Worm (Caenorhabditis elegans) whole organism, L3 larva: ENCODE measurements around the gene B0035.15.

ENCODE experiments used
- aly-2 ChIP-seq: fragments of 150-350 bp; optimal IDR thresholded peaks from 2 replicates; lab custom pipeline; 2014; ENCODE audit warnings: missing biosample characterization, missing genetic modification characterization
- ceh-16 ChIP-seq: sonication (generic microtip); optimal IDR thresholded peaks from 2 replicates; lab custom pipeline; 2017; ENCODE audit warnings: missing biosample characterization, missing genetic modification characterization
- ceh-82 ChIP-seq: fragments of 150-350 bp; optimal IDR thresholded peaks from 2 replicates; lab custom pipeline; 2014; ENCODE audit warnings: missing biosample characterization, missing genetic modification characterization
- egl-5 ChIP-seq: fragments of 150-350 bp; optimal IDR thresholded peaks from 2 replicates; lab custom pipeline; 2017; ENCODE audit warnings: missing biosample characterization, missing genetic modification reagents, missing genetic modification characterization, inconsistent platforms
- elt-1 ChIP-seq: fragments of 150-350 bp; optimal IDR thresholded peaks from 2 replicates; lab custom pipeline; 2014; ENCODE audit warnings: missing biosample characterization, missing genetic modification characterization
- elt-2 ChIP-seq: sonication (generic microtip); optimal IDR thresholded peaks from 2 replicates; lab custom pipeline; 2016; ENCODE audit warnings: missing genetic modification reagents, mild to moderate bottlenecking, missing genetic modification characterization, missing compliant biosample characterization
- elt-3 ChIP-seq, 3 experiments: fragments of 150-350 bp in 1 of 3; sonication (generic microtip) in 2 of 3; optimal IDR thresholded peaks; 2 replicates in 2 of 3; 4 replicates in 1 of 3; lab custom pipeline; 2014 to 2017; ENCODE audit warnings: missing biosample characterization in 3 of 3, missing genetic modification characterization in 3 of 3
- eor-1 ChIP-seq, 2 experiments: fragments of 150-350 bp; optimal IDR thresholded peaks; 2 replicates each; lab custom pipeline; 2014 to 2018; ENCODE audit warnings: missing biosample characterization in 2 of 2, missing genetic modification characterization in 2 of 2
- fkh-10 ChIP-seq: sonication (generic microtip); optimal IDR thresholded peaks from 2 replicates; lab custom pipeline; 2017; ENCODE audit warnings: missing biosample characterization, missing genetic modification reagents, missing genetic modification characterization
- fos-1 ChIP-seq: fragments of 150-350 bp; optimal IDR thresholded peaks from 2 replicates; lab custom pipeline; 2014; ENCODE audit warnings: missing biosample characterization, missing genetic modification characterization
- hmg-11 ChIP-seq: sonication (generic microtip); optimal IDR thresholded peaks from 2 replicates; lab custom pipeline; 2016; ENCODE audit warnings: missing genetic modification characterization, missing compliant biosample characterization
- jun-1 ChIP-seq: fragments of 150-350 bp; optimal IDR thresholded peaks from 2 replicates; lab custom pipeline; 2014; ENCODE audit warnings: missing biosample characterization, missing genetic modification reagents, missing genetic modification characterization
- lin-39 ChIP-seq: fragments of 150-350 bp; optimal IDR thresholded peaks from 2 replicates; lab custom pipeline; 2018; ENCODE audit warnings: missing biosample characterization, missing genetic modification reagents, missing genetic modification characterization
- lsy-12 ChIP-seq: sonication (generic microtip); optimal IDR thresholded peaks from 2 replicates; lab custom pipeline; 2016; ENCODE audit warnings: mild to moderate bottlenecking, missing genetic modification characterization, missing compliant biosample characterization
- nfya-1 ChIP-seq: sonication (generic microtip); optimal IDR thresholded peaks from 2 replicates; lab custom pipeline; 2017; ENCODE audit warnings: missing genetic modification characterization, mild to moderate bottlenecking, missing compliant biosample characterization, antibody characterized with exemption, moderate library complexity; ENCODE audit not compliant: insufficient read depth
- nhr-11 ChIP-seq: fragments of 150-350 bp; optimal IDR thresholded peaks from 2 replicates; lab custom pipeline; 2014; ENCODE audit warnings: missing biosample characterization, missing genetic modification characterization
- nhr-23 ChIP-seq: fragments of 150-350 bp; optimal IDR thresholded peaks from 2 replicates; lab custom pipeline; 2014; ENCODE audit warnings: missing biosample characterization, missing genetic modification reagents, missing genetic modification characterization
- nhr-237 ChIP-seq: fragments of 150-350 bp; optimal IDR thresholded peaks from 2 replicates; lab custom pipeline; 2014; ENCODE audit warnings: missing biosample characterization, missing genetic modification characterization
- nhr-28 ChIP-seq: fragments of 150-350 bp; optimal IDR thresholded peaks from 2 replicates; lab custom pipeline; 2014; ENCODE audit warnings: missing biosample characterization, missing genetic modification characterization
- nhr-67 ChIP-seq: fragments of 150-350 bp; optimal IDR thresholded peaks from 2 replicates; lab custom pipeline; 2014; ENCODE audit warnings: missing biosample characterization, missing genetic modification characterization
- nhr-76 ChIP-seq: fragments of 150-350 bp; sonication (generic microtip); optimal IDR thresholded peaks from 5 replicates; lab custom pipeline; 2014; ENCODE audit warnings: missing biosample characterization, missing genetic modification characterization
- nhr-77 ChIP-seq: fragments of 150-350 bp; optimal IDR thresholded peaks from 2 replicates; lab custom pipeline; 2014; ENCODE audit warnings: missing biosample characterization, missing genetic modification characterization
- pha-4 ChIP-seq: fragments of 150-350 bp; optimal IDR thresholded peaks from 2 replicates; lab custom pipeline; 2014; ENCODE audit warnings: missing biosample characterization, missing genetic modification reagents, missing genetic modification characterization
- pqm-1 ChIP-seq: fragments of 150-350 bp; optimal IDR thresholded peaks from 2 replicates; lab custom pipeline; 2017; ENCODE audit warnings: missing biosample characterization, missing genetic modification characterization, inconsistent platforms
- sea-2 ChIP-seq: fragments of 150-350 bp; sonication (generic microtip); optimal IDR thresholded peaks from 4 replicates; lab custom pipeline; 2014; ENCODE audit warnings: missing biosample characterization, missing genetic modification reagents, missing genetic modification characterization
- skn-1 ChIP-seq: fragments of 150-350 bp; optimal IDR thresholded peaks from 2 replicates; lab custom pipeline; 2014; ENCODE audit warnings: missing biosample characterization, missing genetic modification characterization
- snpc-4 ChIP-seq: fragments of 150-350 bp; optimal IDR thresholded peaks from 2 replicates; lab custom pipeline; 2014; ENCODE audit warnings: missing biosample characterization, missing genetic modification characterization
- tbx-2 ChIP-seq: sonication (generic microtip); optimal IDR thresholded peaks from 2 replicates; lab custom pipeline; 2016; ENCODE audit warnings: mild to moderate bottlenecking, missing genetic modification characterization, missing compliant biosample characterization
- unc-39 ChIP-seq: sonication (generic microtip); optimal IDR thresholded peaks from 4 replicates; lab custom pipeline; 2017; ENCODE audit warnings: missing biosample characterization, missing genetic modification characterization
- unc-62 ChIP-seq: fragments of 150-350 bp; sonication (generic microtip); optimal IDR thresholded peaks from 4 replicates; lab custom pipeline; 2014; ENCODE audit warnings: missing biosample characterization, missing genetic modification reagents, missing genetic modification characterization
- ztf-11 ChIP-seq: fragments of 150-350 bp; optimal IDR thresholded peaks from 2 replicates; lab custom pipeline; 2014; ENCODE audit warnings: missing biosample characterization, missing genetic modification characterization
- ztf-4 ChIP-seq: fragments of 150-350 bp; optimal IDR thresholded peaks from 2 replicates; lab custom pipeline; 2014; ENCODE audit warnings: missing biosample characterization, missing genetic modification characterization

Gene B0035.15

ce11 chrIV:11285239-11285638 is 12.8 kb downstream of the B0035.15 start:
- TF ChIP-seq nhr-23 (tag; lab: Kevin White, UChicago) (no peak), nhr-11 (tag; lab: Kevin White, UChicago) (no peak), nhr-76 (tag; lab: Kevin White, UChicago) (no peak), nhr-77 (tag; lab: Kevin White, UChicago) (no peak), elt-2 (tag; lab: Kevin White, UChicago) (peak; percentile 4), elt-3 (tag; optimal IDR thresholded peaks at IDR 0.05; lab: Kevin White, UChicago) (no peak), skn-1 (tag; lab: Kevin White, UChicago) (no peak), fkh-10 (GFP tag; lab: Kevin White, UChicago) (no peak), sea-2 (no peak), pha-4 (tag; lab: Kevin White, UChicago) (peak; percentile 12), lsy-12 (tag; lab: Kevin White, UChicago) (no peak)
- TF ChIP-seq, all 47 proteins: peak for 2

ce11 chrIV:11284102-11284531 is 13.9 kb downstream of the B0035.15 start:
- TF ChIP-seq lin-39 (no peak), pqm-1 (tag; lab: Kevin White, UChicago) (peak; percentile 93), nhr-76 (tag; lab: Kevin White, UChicago) (no peak), snpc-4 (tag; lab: Kevin White, UChicago) (no peak), ceh-82 (no peak), fos-1 (tag; lab: Kevin White, UChicago) (peak; percentile 53), jun-1 (peak; percentile 78), fkh-10 (GFP tag; lab: Kevin White, UChicago) (no peak), nhr-23 (tag; lab: Kevin White, UChicago) (no peak), pha-4 (tag; lab: Kevin White, UChicago) (peak; percentile 95), elt-2 (tag; lab: Kevin White, UChicago) (peak; percentile 98), elt-3 (tag; optimal IDR thresholded peaks at IDR 0.05; lab: Kevin White, UChicago) (no peak), skn-1 (tag; lab: Kevin White, UChicago) (peak; percentile 42)

ce11 chrIV:11276026-11276425 is 22.0 kb downstream of the B0035.15 start:
- no peak for TF ChIP-seq pqm-1 (tag; lab: Kevin White, UChicago)
- TF ChIP-seq unc-62, result no peak
- no peak for TF ChIP-seq ztf-11 (tag; lab: Kevin White, UChicago)
- TF ChIP-seq tbx-2, result no peak
- no peak for TF ChIP-seq fkh-10 (GFP tag; lab: Kevin White, UChicago)
- no peak for TF ChIP-seq sea-2
- no peak for TF ChIP-seq aly-2 (tag; lab: Kevin White, UChicago)
- no peak for TF ChIP-seq eor-1 (tag; optimal IDR thresholded peaks at IDR 0.05; lab: Kevin White, UChicago)
- TF ChIP-seq jun-1, result no peak
- TF ChIP-seq ztf-4 (tag; lab: Kevin White, UChicago), result no peak
- TF ChIP-seq hmg-11 (tag; lab: Kevin White, UChicago), result no peak
- no peak for TF ChIP-seq elt-1 (tag; lab: Kevin White, UChicago)
- no peak for TF ChIP-seq pha-4 (tag; lab: Kevin White, UChicago)
- TF ChIP-seq nfya-1, result no peak
- TF ChIP-seq nhr-237 (tag; lab: Kevin White, UChicago), result no peak
- TF ChIP-seq, all 47 proteins: peak for 0

- no peak for TF ChIP-seq sea-2
- no peak for TF ChIP-seq nhr-76 (tag; lab: Kevin White, UChicago)
- no peak for TF ChIP-seq elt-2 (tag; lab: Kevin White, UChicago)
- no peak for TF ChIP-seq unc-39 (tag; lab: Kevin White, UChicago)
- no peak for TF ChIP-seq fos-1 (tag; lab: Kevin White, UChicago)
- TF ChIP-seq egl-5 (tag; lab: Kevin White, UChicago), result no peak
- TF ChIP-seq nhr-23 (tag; lab: Kevin White, UChicago), result no peak
- no peak for TF ChIP-seq elt-1 (tag; lab: Kevin White, UChicago)
These were observed 24.9 kb downstream of the B0035.15 start, which contains the start of gene gtl-2 for ce11 chrIV:11273151-11273550. Gene gtl-2 (plus strand): TSS chrIV:11273451.

ce11 chrIV:11271262-11271661 is 26.8 kb downstream of the B0035.15 start, which contains the start of gene nhr-7:
Gene nhr-7 (minus strand): TSS chrIV:11271362.
- TF ChIP-seq ceh-16 (tag; lab: Kevin White, UChicago) (no peak), skn-1 (tag; lab: Kevin White, UChicago) (no peak), elt-1 (tag; lab: Kevin White, UChicago) (no peak), nhr-67 (tag; lab: Kevin White, UChicago) (no peak), unc-39 (tag; lab: Kevin White, UChicago) (no peak), pha-4 (tag; lab: Kevin White, UChicago) (peak; percentile 72), nhr-28 (tag; lab: Kevin White, UChicago) (no peak), fkh-10 (GFP tag; lab: Kevin White, UChicago) (no peak)
